Worm (Caenorhabditis elegans) whole organism, late embryonic: Measurements from ENCODE around the gene Y42H9AR.4.

Experiments used
- C38D4.7 ChIP-seq: fragments of 200-800 bp; sonication (Bioruptor generic); optimal IDR thresholded peaks from 2 replicates; lab custom pipeline; 2018; ENCODE audit warnings: mild to moderate bottlenecking, missing genetic modification characterization, moderate library complexity, missing compliant biosample characterization
- F13H6.1 ChIP-seq: sonication (generic microtip); optimal IDR thresholded peaks from 2 replicates; lab custom pipeline; 2016; ENCODE audit warnings: missing genetic modification characterization, missing compliant biosample characterization
- K02D7.2 ChIP-seq: sonication (generic microtip); optimal IDR thresholded peaks from 2 replicates; lab custom pipeline; 2017; ENCODE audit warnings: mild to moderate bottlenecking, missing genetic modification characterization, missing compliant biosample characterization
- K09A11.1 ChIP-seq: sonication (generic microtip); optimal IDR thresholded peaks from 2 replicates; lab custom pipeline; 2017; ENCODE audit warnings: antibody characterized with exemption, mild to moderate bottlenecking, missing genetic modification characterization, missing compliant biosample characterization; ENCODE audit not compliant: insufficient read depth
- T23F11.4 ChIP-seq: fragments of 200-800 bp; sonication (Bioruptor generic); optimal IDR thresholded peaks from 2 replicates; lab custom pipeline; 2018; ENCODE audit warnings: mild to moderate bottlenecking, missing genetic modification characterization, missing compliant biosample characterization
- ahr-1 ChIP-seq: sonication (generic microtip); optimal IDR thresholded peaks from 2 replicates; lab custom pipeline; 2016; ENCODE audit warnings: missing genetic modification characterization, missing compliant biosample characterization
- ama-1 ChIP-seq: fragments of 150-350 bp; optimal IDR thresholded peaks from 2 replicates; lab custom pipeline; 2014
- ceh-18 ChIP-seq: sonication (generic microtip); optimal IDR thresholded peaks from 2 replicates; lab custom pipeline; 2016; ENCODE audit warnings: missing genetic modification characterization, missing compliant biosample characterization
- ceh-22 ChIP-seq: sonication (generic microtip); optimal IDR thresholded peaks from 2 replicates; lab custom pipeline; 2017; ENCODE audit warnings: missing biosample characterization, missing genetic modification characterization
- ceh-30 ChIP-seq: fragments of 150-350 bp; optimal IDR thresholded peaks from 2 replicates; lab custom pipeline; 2014; ENCODE audit warnings: missing biosample characterization, missing genetic modification characterization
- ceh-34 ChIP-seq: sonication (generic microtip); optimal IDR thresholded peaks from 2 replicates; lab custom pipeline; 2016; ENCODE audit warnings: mild to moderate bottlenecking, missing genetic modification characterization, missing compliant biosample characterization
- ceh-48 ChIP-seq: sonication (generic microtip); optimal IDR thresholded peaks from 2 replicates; lab custom pipeline; 2016; ENCODE audit warnings: missing genetic modification characterization, inconsistent platforms, missing compliant biosample characterization
- ceh-6 ChIP-seq: fragments of 200-800 bp; sonication (Bioruptor generic); optimal IDR thresholded peaks from 2 replicates; lab custom pipeline; 2018; ENCODE audit warnings: mild to moderate bottlenecking, missing genetic modification characterization, missing compliant biosample characterization
- ceh-9 ChIP-seq: sonication (generic microtip); optimal IDR thresholded peaks from 2 replicates; lab custom pipeline; 2016; ENCODE audit warnings: mild to moderate bottlenecking, missing genetic modification characterization, inconsistent platforms, missing compliant biosample characterization
- dmd-4 ChIP-seq: sonication (generic microtip); optimal IDR thresholded peaks from 2 replicates; lab custom pipeline; 2016; ENCODE audit warnings: borderline replicate concordance, missing genetic modification characterization, missing compliant biosample characterization
- dve-1 ChIP-seq: sonication (generic microtip); optimal IDR thresholded peaks from 2 replicates; lab custom pipeline; 2017; ENCODE audit warnings: antibody characterized with exemption, mild to moderate bottlenecking, missing genetic modification characterization, missing compliant biosample characterization
- elt-2 ChIP-seq: sonication (generic microtip); optimal IDR thresholded peaks from 2 replicates; lab custom pipeline; 2016; ENCODE audit warnings: missing genetic modification reagents, missing genetic modification characterization, missing compliant biosample characterization
- ets-4 ChIP-seq: sonication (generic microtip); optimal IDR thresholded peaks from 2 replicates; lab custom pipeline; 2016; ENCODE audit warnings: missing genetic modification characterization, missing compliant biosample characterization
- eyg-1 ChIP-seq: sonication (generic microtip); optimal IDR thresholded peaks from 2 replicates; lab custom pipeline; 2016; ENCODE audit warnings: missing genotype, missing genetic modification characterization, missing compliant biosample characterization
- fax-1 ChIP-seq: sonication (generic microtip); optimal IDR thresholded peaks from 2 replicates; lab custom pipeline; 2016; ENCODE audit warnings: missing genotype, missing genetic modification characterization, missing compliant biosample characterization
- fkh-10 ChIP-seq: fragments of 150-350 bp; optimal IDR thresholded peaks from 2 replicates; lab custom pipeline; 2014; ENCODE audit warnings: missing biosample characterization, missing genetic modification reagents, missing genetic modification characterization
- gmeb-2 ChIP-seq: sonication (generic microtip); optimal IDR thresholded peaks from 2 replicates; lab custom pipeline; 2016; ENCODE audit warnings: missing genetic modification characterization, inconsistent platforms, missing compliant biosample characterization
- hlh-13 ChIP-seq: fragments of 200-800 bp; sonication (Bioruptor generic); optimal IDR thresholded peaks from 2 replicates; lab custom pipeline; 2018; ENCODE audit warnings: mild to moderate bottlenecking, missing genetic modification characterization, missing compliant biosample characterization
- hlh-15 ChIP-seq: sonication (generic microtip); optimal IDR thresholded peaks from 2 replicates; lab custom pipeline; 2016; ENCODE audit warnings: missing genetic modification characterization, missing compliant biosample characterization
- hlh-6 ChIP-seq: sonication (generic microtip); optimal IDR thresholded peaks from 2 replicates; lab custom pipeline; 2016; ENCODE audit warnings: missing genotype, missing genetic modification characterization, missing compliant biosample characterization
- hlh-8 ChIP-seq: sonication (generic microtip); optimal IDR thresholded peaks from 2 replicates; lab custom pipeline; 2016; ENCODE audit warnings: missing genotype, missing genetic modification characterization, missing compliant biosample characterization
- lim-6 ChIP-seq: sonication (generic microtip); optimal IDR thresholded peaks from 2 replicates; lab custom pipeline; 2016; ENCODE audit warnings: missing genetic modification characterization, missing compliant biosample characterization
- madf-2 ChIP-seq: sonication (generic microtip); optimal IDR thresholded peaks from 2 replicates; lab custom pipeline; 2017; ENCODE audit warnings: missing genetic modification characterization, missing compliant biosample characterization
- mec-3 ChIP-seq: sonication (generic microtip); optimal IDR thresholded peaks from 2 replicates; lab custom pipeline; 2016; ENCODE audit warnings: borderline replicate concordance, missing genetic modification characterization, missing compliant biosample characterization
- nfya-1 ChIP-seq: sonication (generic microtip); optimal IDR thresholded peaks from 2 replicates; lab custom pipeline; 2017; ENCODE audit warnings: missing genetic modification characterization, mild to moderate bottlenecking, missing compliant biosample characterization, antibody characterized with exemption, moderate library complexity
- nhr-11 ChIP-seq: fragments of 150-350 bp; optimal IDR thresholded peaks from 2 replicates; lab custom pipeline; 2014; ENCODE audit warnings: missing biosample characterization, missing genetic modification characterization
- nhr-232 ChIP-seq: sonication (generic microtip); optimal IDR thresholded peaks from 2 replicates; lab custom pipeline; 2016; ENCODE audit warnings: missing genetic modification characterization, missing compliant biosample characterization
- pag-3 ChIP-seq: sonication (generic microtip); optimal IDR thresholded peaks from 2 replicates; lab custom pipeline; 2016; ENCODE audit warnings: missing compliant biosample characterization, missing genetic modification characterization, borderline replicate concordance
- pax-1 ChIP-seq: fragments of 150-350 bp; optimal IDR thresholded peaks from 2 replicates; lab custom pipeline; 2014; ENCODE audit warnings: missing biosample characterization, missing genetic modification characterization
- pha-4 ChIP-seq: fragments of 150-350 bp; optimal IDR thresholded peaks from 2 replicates; lab custom pipeline; 2018; ENCODE audit warnings: missing biosample characterization, missing genetic modification reagents, missing genetic modification characterization
- pqm-1 ChIP-seq: sonication (generic microtip); optimal IDR thresholded peaks from 2 replicates; lab custom pipeline; 2016; ENCODE audit warnings: missing genetic modification characterization, missing compliant biosample characterization
- sdc-2 ChIP-seq: sonication (generic microtip); optimal IDR thresholded peaks from 2 replicates; lab custom pipeline; 2016; ENCODE audit warnings: missing genotype, missing genetic modification characterization, missing compliant biosample characterization
- sox-2 ChIP-seq: fragments of 200-800 bp; sonication (Bioruptor generic); IDR thresholded peaks from 2 replicates; pipeline ENCODE4 v1.3.6; 2022; ENCODE audit warnings: missing genetic modification reagents, missing genetic modification characterization, missing compliant biosample characterization
- sox-4 ChIP-seq: sonication (generic microtip); optimal IDR thresholded peaks from 2 replicates; lab custom pipeline; 2017; ENCODE audit warnings: mild to moderate bottlenecking, missing genetic modification characterization, inconsistent platforms, missing compliant biosample characterization
- syd-9 ChIP-seq: sonication (generic microtip); optimal IDR thresholded peaks from 2 replicates; lab custom pipeline; 2016; ENCODE audit warnings: mild to moderate bottlenecking, missing genetic modification characterization, moderate library complexity, missing compliant biosample characterization
- unc-42 ChIP-seq: sonication (generic microtip); optimal IDR thresholded peaks from 2 replicates; lab custom pipeline; 2016; ENCODE audit warnings: missing genotype, missing genetic modification characterization, missing compliant biosample characterization
- unc-86 ChIP-seq: sonication (generic microtip); optimal IDR thresholded peaks from 2 replicates; lab custom pipeline; 2016; ENCODE audit warnings: missing genetic modification characterization, missing compliant biosample characterization
- zip-5 ChIP-seq: sonication (generic microtip); optimal IDR thresholded peaks from 2 replicates; lab custom pipeline; 2016; ENCODE audit warnings: missing genetic modification characterization, missing compliant biosample characterization

Y42H9AR.4 gene

ce11 chrIV:8157161-8157560 is 45.1 kb upstream of the Y42H9AR.4 start, which contains the start of gene B0218.5:
B0218.5 (minus strand) TSS chrIV:8157261.
- no peak for TF ChIP-seq fkh-10
- no peak for TF ChIP-seq sox-2 (GFP tag; lab: Robert Waterston, UW)
- no peak for TF ChIP-seq ets-4 (tag; lab: Kevin White, UChicago)
- TF ChIP-seq F13H6.1 (tag; lab: Kevin White, UChicago) = no peak
- no peak for TF ChIP-seq pqm-1 (tag; lab: Kevin White, UChicago)
- no peak for TF ChIP-seq zip-5
- no peak for TF ChIP-seq dmd-4
- TF ChIP-seq hlh-13 = no peak
- no peak for TF ChIP-seq madf-2 (tag; lab: Kevin White, UChicago)

ce11 chrIV:8154966-8155365 is 42.9 kb upstream of the Y42H9AR.4 start:
- TF ChIP-seq lim-6 (tag; lab: Kevin White, UChicago) (no peak), F13H6.1 (tag; lab: Kevin White, UChicago) (no peak), fax-1 (tag; lab: Kevin White, UChicago) (no peak), pqm-1 (tag; lab: Kevin White, UChicago) (no peak), ahr-1 (tag; lab: Kevin White, UChicago) (no peak), T23F11.4 (no peak), gmeb-2 (no peak), pha-4 (no peak)

- no peak for TF ChIP-seq pqm-1 (tag; lab: Kevin White, UChicago)
- TF ChIP-seq K02D7.2 = no peak
- TF ChIP-seq C38D4.7 = no peak
- no peak for TF ChIP-seq pag-3 (tag; lab: Kevin White, UChicago)
- no peak for TF ChIP-seq ceh-34 (tag; lab: Kevin White, UChicago)
- TF ChIP-seq ahr-1 (tag; lab: Kevin White, UChicago) = no peak
- TF ChIP-seq eyg-1 (tag; lab: Kevin White, UChicago) = no peak
Observed at ce11 chrIV:8153163-8153562, 41.1 kb upstream of the Y42H9AR.4 start.

- TF ChIP-seq ceh-6 = no peak
- TF ChIP-seq T23F11.4 = no peak
- TF ChIP-seq ceh-22 (tag; lab: Kevin White, UChicago) = no peak
- no peak for TF ChIP-seq pag-3 (tag; lab: Kevin White, UChicago)
- TF ChIP-seq hlh-8 (tag; lab: Kevin White, UChicago) = no peak
- no peak for TF ChIP-seq nhr-232 (tag; lab: Kevin White, UChicago)
- no peak for TF ChIP-seq sdc-2 (tag; lab: Kevin White, UChicago)
- TF ChIP-seq pha-4 = no peak
- TF ChIP-seq unc-42 (tag; lab: Kevin White, UChicago) = no peak
- no peak for TF ChIP-seq dve-1
- TF ChIP-seq ceh-30 = no peak
- no peak for TF ChIP-seq unc-86 (tag; lab: Kevin White, UChicago)
- no peak for TF ChIP-seq ceh-48 (tag; lab: Kevin White, UChicago)
- no peak for TF ChIP-seq hlh-15 (tag; lab: Kevin White, UChicago)
- TF ChIP-seq hlh-6 (tag; lab: Kevin White, UChicago) = no peak
- no peak for TF ChIP-seq sox-4 (tag; lab: Kevin White, UChicago)
Observed at ce11 chrIV:8152688-8153087, 40.7 kb upstream of the Y42H9AR.4 start.

ce11 chrIV:8152145-8152544 is 40.1 kb upstream of the Y42H9AR.4 start, which contains the start of gene faah-2:
faah-2 (plus strand) TSS chrIV:8152445.
- no peak for TF ChIP-seq ets-4 (tag; lab: Kevin White, UChicago)
- TF ChIP-seq hlh-8 (tag; lab: Kevin White, UChicago) = no peak
- no peak for TF ChIP-seq K02D7.2
- TF ChIP-seq unc-86 (tag; lab: Kevin White, UChicago) = no peak

ce11 chrIV:8151721-8152120 is 39.7 kb upstream of the Y42H9AR.4 start:
- TF ChIP-seq fax-1 (tag; lab: Kevin White, UChicago) (no peak), nhr-11 (tag; lab: Kevin White, UChicago) (no peak), sox-4 (tag; lab: Kevin White, UChicago) (no peak), nfya-1 (no peak), ceh-34 (tag; lab: Kevin White, UChicago) (no peak), ets-4 (tag; lab: Kevin White, UChicago) (no peak), mec-3 (no peak), syd-9 (tag; lab: Kevin White, UChicago) (no peak), ceh-9 (no peak), ama-1 (no peak), zip-5 (no peak), hlh-15 (tag; lab: Kevin White, UChicago) (no peak), ceh-18 (tag; lab: Kevin White, UChicago) (no peak), elt-2 (tag; lab: Kevin White, UChicago) (no peak), F13H6.1 (tag; lab: Kevin White, UChicago) (no peak), hlh-13 (no peak), pax-1 (tag; lab: Kevin White, UChicago) (no peak), K09A11.1 (tag; lab: Kevin White, UChicago) (no peak)
- TF ChIP-seq, all 69 proteins: peak for 0
